Worm (Caenorhabditis elegans) whole organism, late embryonic: ENCODE results near the gene rtfo-1.

ENCODE experiments used
- Y22D7AL.16 ChIP-seq: sonication (generic microtip); optimal IDR thresholded peaks from 2 replicates; lab custom pipeline; 2016; ENCODE audit warnings: missing genetic modification characterization, missing compliant biosample characterization
- pqm-1 ChIP-seq: sonication (generic microtip); optimal IDR thresholded peaks from 2 replicates; lab custom pipeline; 2016; ENCODE audit warnings: missing genetic modification characterization, missing compliant biosample characterization

Gene rtfo-1

DNA sequence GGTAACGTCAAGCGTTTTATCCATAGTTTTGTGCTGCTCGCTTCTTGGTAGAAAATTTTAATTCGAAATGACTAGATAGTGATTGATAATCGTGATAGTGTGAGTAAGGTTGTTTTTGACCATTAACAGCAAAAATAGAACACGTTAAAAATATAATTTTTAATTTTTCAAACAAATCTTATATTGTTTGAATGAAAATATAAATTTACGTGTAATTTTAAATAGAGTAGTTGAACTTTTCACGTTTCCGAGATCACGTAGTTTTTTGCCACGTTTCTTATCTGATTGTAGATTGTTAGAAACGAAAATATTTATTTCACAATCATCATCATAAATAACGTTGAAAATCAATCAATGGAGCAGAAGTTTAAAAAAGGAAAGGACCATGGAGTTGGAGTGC is 51.0 kb downstream of the rtfo-1 start, which contains the start of the genes C50F4.10 and pfk-1.2:
TSS of gene C50F4.10 (minus strand) at position 101 of the 400 bp plus-strand sequence.
TSS of gene pfk-1.2 (plus strand) at position 325 of the 400 bp plus-strand sequence.
- TF ChIP-seq Y22D7AL.16 (tag; lab: Kevin White, UChicago) (no peak), pqm-1 (no peak)
